Fruit fly (Drosophila melanogaster) whole organism, embryonic: Measurements from ENCODE around the gene ppk.

Source experiments
- Adf1 ChIP-seq: fragments of 200-800 bp; sonication (Bioruptor generic); IDR thresholded peaks from 2 replicates; pipeline ENCODE4 v1.3.6; 2022; ENCODE audit warnings: missing biosample characterization, missing genetic modification characterization
- Bdp1 ChIP-seq: fragments of 200-800 bp; sonication (Bioruptor generic); optimal IDR thresholded peaks from 3 replicates; lab custom pipeline; 2016; ENCODE audit warnings: missing biosample characterization, missing genetic modification characterization
- Bteb2 ChIP-seq: fragments of 200-800 bp; sonication (Bioruptor generic); optimal IDR thresholded peaks from 2 replicates; lab custom pipeline; 2016; ENCODE audit warnings: missing biosample characterization, missing genetic modification characterization
- CG10321 ChIP-seq: fragments of 200-800 bp; sonication (Bioruptor generic); IDR thresholded peaks from 2 replicates; pipeline ENCODE4 v1.3.6; 2022; ENCODE audit warnings: missing biosample characterization, missing genetic modification characterization
- CG11093 ChIP-seq: fragments of 200-800 bp; sonication (Bioruptor generic); IDR thresholded peaks from 3 replicates; pipeline ENCODE4 v1.3.6; 2022; ENCODE audit warnings: missing biosample characterization, missing genetic modification characterization
- CG11398 ChIP-seq: fragments of 200-800 bp; sonication (Bioruptor generic); optimal IDR thresholded peaks from 2 replicates; lab custom pipeline; 2016; ENCODE audit warnings: missing biosample characterization, missing genetic modification characterization
- CG12391 ChIP-seq: fragments of 200-800 bp; sonication (Bioruptor generic); optimal IDR thresholded peaks from 3 replicates; lab custom pipeline; 2018; ENCODE audit warnings: missing biosample characterization, mild to moderate bottlenecking, missing genetic modification characterization, moderate library complexity
- CG17568 ChIP-seq: fragments of 200-800 bp; sonication (Bioruptor generic); optimal IDR thresholded peaks from 2 replicates; lab custom pipeline; 2018; ENCODE audit warnings: missing biosample characterization, mild to moderate bottlenecking, missing genetic modification characterization, moderate library complexity
- CG17912 ChIP-seq: fragments of 200-800 bp; sonication (Bioruptor generic); optimal IDR thresholded peaks from 2 replicates; lab custom pipeline; 2018; ENCODE audit warnings: missing biosample characterization, mild to moderate bottlenecking, missing genetic modification characterization
- CG2199 ChIP-seq: fragments of 200-800 bp; sonication (Bioruptor generic); IDR thresholded peaks from 3 replicates; pipeline ENCODE4 v1.3.6; 2022; ENCODE audit warnings: missing biosample characterization, missing genetic modification characterization
- CG3065 ChIP-seq: fragments of 200-800 bp; sonication (Bioruptor generic); optimal IDR thresholded peaks from 2 replicates; lab custom pipeline; 2016; ENCODE audit warnings: missing biosample characterization, missing genetic modification characterization
- CG32767 ChIP-seq: fragments of 200-800 bp; sonication (Bioruptor generic); IDR thresholded peaks from 2 replicates; pipeline ENCODE4 v1.3.6; 2022; ENCODE audit warnings: missing biosample characterization, missing genetic modification characterization
- CG32772 ChIP-seq: fragments of 200-800 bp; sonication (Bioruptor generic); IDR thresholded peaks from 2 replicates; pipeline ENCODE4 v1.3.6; 2022; ENCODE audit warnings: missing biosample characterization, missing genetic modification characterization
- CG3838 ChIP-seq: fragments of 200-800 bp; sonication (Bioruptor generic); optimal IDR thresholded peaks from 3 replicates; lab custom pipeline; 2016; ENCODE audit warnings: missing biosample characterization, missing genetic modification characterization
- CG4820 ChIP-seq: fragments of 200-800 bp; sonication (Bioruptor generic); optimal IDR thresholded peaks from 3 replicates; lab custom pipeline; 2016; ENCODE audit warnings: missing biosample characterization, missing genetic modification characterization
- CG5180 ChIP-seq: fragments of 200-800 bp; sonication (Bioruptor generic); optimal IDR thresholded peaks from 3 replicates; lab custom pipeline; 2017; ENCODE audit warnings: missing biosample characterization, missing genetic modification characterization, mild to moderate bottlenecking, moderate library complexity, missing genetic modification reagents
- CG5953 ChIP-seq: fragments of 200-800 bp; sonication (Bioruptor generic); IDR thresholded peaks from 2 replicates; pipeline ENCODE4 v1.3.6; 2022; ENCODE audit warnings: missing biosample characterization, missing genetic modification characterization
- CG6272 ChIP-seq: fragments of 200-800 bp; sonication (Bioruptor generic); IDR thresholded peaks from 2 replicates; pipeline ENCODE4 v1.3.6; 2022; ENCODE audit warnings: missing biosample characterization, missing genetic modification characterization
- CG7271 ChIP-seq: fragments of 200-800 bp; sonication (Bioruptor generic); optimal IDR thresholded peaks from 2 replicates; lab custom pipeline; 2018; ENCODE audit warnings: missing biosample characterization, mild to moderate bottlenecking, missing genetic modification characterization, moderate library complexity
- CG9817 ChIP-seq: fragments of 200-800 bp; sonication (Bioruptor generic); optimal IDR thresholded peaks from 2 replicates; lab custom pipeline; 2018; ENCODE audit warnings: missing biosample characterization, mild to moderate bottlenecking, missing genetic modification characterization, moderate library complexity
- Chrac-16 ChIP-seq: fragments of 200-800 bp; sonication (Bioruptor generic); optimal IDR thresholded peaks from 3 replicates; lab custom pipeline; 2016; ENCODE audit warnings: missing biosample characterization, missing genetic modification characterization
- D19B ChIP-seq: fragments of 200-800 bp; sonication (Bioruptor generic); optimal IDR thresholded peaks from 2 replicates; lab custom pipeline; 2017; ENCODE audit warnings: missing biosample characterization, mild to moderate bottlenecking, missing genetic modification characterization
- Dek ChIP-seq: fragments of 200-800 bp; sonication (Bioruptor generic); optimal IDR thresholded peaks from 3 replicates; lab custom pipeline; 2019; ENCODE audit warnings: missing biosample characterization, mild to moderate bottlenecking, missing genetic modification characterization, moderate library complexity
- Dip2 ChIP-seq: fragments of 200-800 bp; sonication (Bioruptor generic); IDR thresholded peaks from 2 replicates; pipeline ENCODE4 v1.3.6; 2022; ENCODE audit warnings: missing biosample characterization, missing genetic modification characterization
- Dll ChIP-seq: fragments of 200-800 bp; sonication (Bioruptor generic); IDR thresholded peaks from 4 replicates; pipeline ENCODE4 v1.3.6; 2022; ENCODE audit warnings: missing biosample characterization, missing genetic modification characterization; ENCODE audit not compliant: partially characterized antibody
- Doc2 ChIP-seq: fragments of 200-800 bp; sonication (Bioruptor generic); IDR thresholded peaks from 2 replicates; pipeline ENCODE4 v1.3.6; 2022; ENCODE audit warnings: missing biosample characterization, missing genetic modification characterization
- Ets97D ChIP-seq: fragments of 200-800 bp; sonication (Bioruptor generic); optimal IDR thresholded peaks from 3 replicates; lab custom pipeline; 2016; ENCODE audit warnings: missing biosample characterization, missing genetic modification characterization
- Lpt ChIP-seq: fragments of >200 bp; optimal IDR thresholded peaks from 2 replicates; lab custom pipeline; 2018; ENCODE audit warnings: missing biosample characterization, missing genetic modification characterization
- MESR4 ChIP-seq: fragments of 200-800 bp; sonication (Bioruptor generic); optimal IDR thresholded peaks from 2 replicates; lab custom pipeline; 2018; ENCODE audit warnings: missing biosample characterization, mild to moderate bottlenecking, missing genetic modification characterization, moderate library complexity
- Nf-YC ChIP-seq: fragments of 200-800 bp; optimal IDR thresholded peaks from 3 replicates; lab custom pipeline; 2019; ENCODE audit warnings: missing biosample characterization, mild to moderate bottlenecking, missing genetic modification characterization, moderate library complexity
- Side ChIP-seq: fragments of 200-800 bp; sonication (Bioruptor generic); optimal IDR thresholded peaks from 2 replicates; lab custom pipeline; 2016; ENCODE audit warnings: missing biosample characterization, missing genetic modification characterization
- Six4 ChIP-seq: fragments of 200-800 bp; sonication (Bioruptor generic); optimal IDR thresholded peaks from 2 replicates; lab custom pipeline; 2016; ENCODE audit warnings: missing biosample characterization, missing genetic modification characterization
- Sox102F ChIP-seq: fragments of 200-800 bp; sonication (Bioruptor generic); optimal IDR thresholded peaks from 2 replicates; lab custom pipeline; 2018; ENCODE audit warnings: missing biosample characterization, mild to moderate bottlenecking, missing genetic modification characterization, moderate library complexity
- Sry-δ ChIP-seq: fragments of 200-800 bp; sonication (Bioruptor generic); optimal IDR thresholded peaks from 2 replicates; lab custom pipeline; 2016; ENCODE audit warnings: missing biosample characterization, missing genetic modification characterization
- Xrp1 ChIP-seq: fragments of 200-800 bp; sonication (Bioruptor generic); IDR thresholded peaks from 2 replicates; pipeline ENCODE4 v1.3.6; 2022; ENCODE audit warnings: missing biosample characterization, missing genetic modification characterization
- bowl ChIP-seq: fragments of 200-800 bp; sonication (Bioruptor generic); IDR thresholded peaks from 2 replicates; pipeline ENCODE4 v1.3.6; 2022; ENCODE audit warnings: missing biosample characterization, missing genetic modification characterization
- cato ChIP-seq: fragments of 200-800 bp; sonication (Bioruptor generic); optimal IDR thresholded peaks from 2 replicates; lab custom pipeline; 2016; ENCODE audit warnings: missing biosample characterization, missing genetic modification characterization, borderline replicate concordance
- dan ChIP-seq: fragments of 200-800 bp; sonication (Bioruptor generic); IDR thresholded peaks from 2 replicates; pipeline ENCODE4 v1.3.6; 2022; ENCODE audit warnings: missing biosample characterization, missing genetic modification characterization
- disco-r ChIP-seq: fragments of 200-800 bp; sonication (Bioruptor generic); optimal IDR thresholded peaks from 2 replicates; lab custom pipeline; 2016; ENCODE audit warnings: missing biosample characterization, missing genetic modification characterization
- emc ChIP-seq: fragments of 200-800 bp; sonication (Bioruptor generic); optimal IDR thresholded peaks from 2 replicates; lab custom pipeline; 2016; ENCODE audit warnings: missing biosample characterization, missing genetic modification characterization
- ems ChIP-seq: fragments of 200-800 bp; sonication (Bioruptor generic); optimal IDR thresholded peaks from 3 replicates; lab custom pipeline; 2016; ENCODE audit warnings: missing biosample characterization, missing genetic modification characterization
- ewg ChIP-seq: fragments of 200-800 bp; sonication (Bioruptor generic); optimal IDR thresholded peaks from 3 replicates; lab custom pipeline; 2017; ENCODE audit warnings: mild to moderate bottlenecking, missing biosample characterization, missing genetic modification reagents, missing genetic modification characterization
- fd3F ChIP-seq: fragments of 200-800 bp; sonication (Bioruptor generic); optimal IDR thresholded peaks from 2 replicates; lab custom pipeline; 2018; ENCODE audit warnings: missing biosample characterization, mild to moderate bottlenecking, missing genetic modification characterization, moderate library complexity
- ind ChIP-seq: fragments of 200-800 bp; sonication (Bioruptor generic); optimal IDR thresholded peaks from 3 replicates; lab custom pipeline; 2016; ENCODE audit warnings: missing biosample characterization, missing genetic modification characterization
- knrl ChIP-seq: fragments of 200-800 bp; sonication (Bioruptor generic); IDR thresholded peaks from 3 replicates; pipeline ENCODE4 v1.3.6; 2022; ENCODE audit warnings: missing biosample characterization, missing genetic modification characterization; ENCODE audit not compliant: partially characterized antibody
- luna ChIP-seq: fragments of 200-800 bp; sonication (Bioruptor generic); optimal IDR thresholded peaks from 2 replicates; lab custom pipeline; 2016; ENCODE audit warnings: missing biosample characterization, missing genetic modification characterization
- otp ChIP-seq: fragments of 200-800 bp; sonication (Bioruptor generic); IDR thresholded peaks from 3 replicates; pipeline ENCODE4, ENCODE4 v1.3.6; 2022; ENCODE audit warnings: missing biosample characterization, missing genetic modification characterization
- pho ChIP-seq: fragments of 200-800 bp; sonication (Bioruptor generic); optimal IDR thresholded peaks from 2 replicates; lab custom pipeline; 2016; ENCODE audit warnings: missing biosample characterization, missing genetic modification characterization
- psq ChIP-seq: fragments of 200-800 bp; sonication (Bioruptor generic); optimal IDR thresholded peaks from 2 replicates; lab custom pipeline; 2017; ENCODE audit warnings: missing biosample characterization, missing genetic modification characterization
- sens ChIP-seq: fragments of 200-800 bp; sonication (Bioruptor generic); peaks from one replicate; lab custom pipeline; 2016; ENCODE audit warnings: missing biosample characterization, missing genetic modification characterization
- slou ChIP-seq: fragments of 200-800 bp; sonication (Bioruptor generic); optimal IDR thresholded peaks from 3 replicates; lab custom pipeline; 2016; ENCODE audit warnings: missing biosample characterization, missing genetic modification characterization

The ppk gene

DNA sequence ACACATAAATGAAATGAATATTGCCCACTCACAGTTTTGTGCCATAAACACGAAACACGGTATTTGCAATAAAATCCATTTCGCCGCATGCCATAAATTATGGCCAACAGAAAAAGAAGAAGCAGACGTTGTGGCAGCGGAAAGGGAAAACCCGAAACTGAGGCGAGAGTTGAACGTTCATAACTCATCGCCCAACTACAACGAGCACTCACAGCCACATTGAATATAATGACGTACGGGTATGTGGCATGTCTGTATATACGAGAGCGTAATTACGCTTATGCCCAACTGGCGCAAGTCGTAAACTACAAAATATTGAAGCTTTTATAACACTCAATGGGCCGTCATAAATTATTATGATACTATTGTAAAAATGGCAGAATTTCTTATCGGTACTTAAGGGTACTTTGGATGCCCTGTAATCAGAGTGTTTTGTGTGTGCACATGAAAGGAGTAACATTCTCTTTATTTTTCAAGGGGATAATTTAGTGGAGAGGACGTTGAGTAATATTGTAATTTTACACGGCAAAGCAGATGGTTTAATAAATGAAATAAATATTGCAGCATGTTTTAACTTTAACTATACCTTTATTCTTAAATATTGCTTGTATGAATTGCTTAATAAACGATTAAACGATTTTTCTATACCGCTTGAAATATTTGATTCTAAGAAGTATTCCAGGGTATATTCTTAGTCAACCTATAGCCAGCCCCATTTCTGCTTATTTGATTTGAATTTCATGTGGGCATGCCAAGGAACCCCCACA is 13.5 kb upstream of the ppk start:
- TF ChIP-seq fd3F (GFP tag; lab: Kevin White, UChicago), result no peak
- no peak for TF ChIP-seq Ets97D
- no peak for TF ChIP-seq otp (GFP tag; lab: Robert Waterston, UW)
- TF ChIP-seq CG11093 (GFP tag; lab: Robert Waterston, UW), result no peak
- no peak for TF ChIP-seq knrl
- no peak for TF ChIP-seq CG2199 (GFP tag; lab: Robert Waterston, UW)
- no peak for TF ChIP-seq CG32767 (GFP tag; lab: Robert Waterston, UW)
- TF ChIP-seq CG32772, result no peak
- no peak for TF ChIP-seq Lpt (GFP tag; lab: Kevin White, UChicago)
- TF ChIP-seq CG5953 (GFP tag; lab: Robert Waterston, UW), result no peak
- TF ChIP-seq Adf1, result 0 out of 2 replicates have a peak, but pooled peaks have one; percentile 5
- TF ChIP-seq Dek (tag; lab: Kevin White, UChicago), result no peak
- TF ChIP-seq ewg, result no peak
- TF ChIP-seq Nf-YC (tag; lab: Kevin White, UChicago), result peak; percentile 51
- peak; percentile 6 for TF ChIP-seq CG12391 (tag; lab: Kevin White, UChicago)
- TF ChIP-seq ind (GFP tag; lab: Kevin White, UChicago), result no peak
- no peak for TF ChIP-seq ems (GFP tag; lab: Kevin White, UChicago)
- no peak for TF ChIP-seq Xrp1 (GFP tag; lab: Robert Waterston, UW)
- no peak for TF ChIP-seq Sry-δ
- no peak for TF ChIP-seq luna
- no peak for TF ChIP-seq Dll (GFP tag; lab: Robert Waterston, UW)
- TF ChIP-seq CG3065 (GFP tag; lab: Kevin White, UChicago), result no peak
- peak; percentile 23 for TF ChIP-seq CG17568
- TF ChIP-seq slou (GFP tag; lab: Kevin White, UChicago), result no peak
- no peak for TF ChIP-seq Doc2 (GFP tag; lab: Robert Waterston, UW)
- no peak for TF ChIP-seq CG11398 (GFP tag; lab: Kevin White, UChicago)
- TF ChIP-seq CG10321 (GFP tag; lab: Robert Waterston, UW), result no peak
- TF ChIP-seq bowl (GFP tag; lab: Robert Waterston, UW), result no peak
- no peak for TF ChIP-seq CG6272 (GFP tag; lab: Robert Waterston, UW)
- TF ChIP-seq CG4820 (GFP tag; lab: Kevin White, UChicago), result no peak
- TF ChIP-seq D19B (GFP tag; lab: Kevin White, UChicago), result peak; percentile 91
- no peak for TF ChIP-seq Bteb2 (GFP tag; lab: Kevin White, UChicago)
- no peak for TF ChIP-seq Side (GFP tag; lab: Kevin White, UChicago)
- TF ChIP-seq Chrac-16, result no peak
- TF ChIP-seq dan, result no peak
- no peak for TF ChIP-seq Six4 (GFP tag; lab: Kevin White, UChicago)
- no peak for TF ChIP-seq CG9817 (tag; lab: Kevin White, UChicago)
- TF ChIP-seq sens (GFP tag; lab: Kevin White, UChicago), result peak; percentile 39
- TF ChIP-seq Dip2 (GFP tag; lab: Robert Waterston, UW), result no peak
- TF ChIP-seq CG17912, result peak; percentile 63
- TF ChIP-seq psq, result no peak
- TF ChIP-seq Bdp1 (GFP tag; lab: Kevin White, UChicago), result no peak
- peak; percentile 58 for TF ChIP-seq CG7271
- TF ChIP-seq Sox102F (GFP tag; lab: Kevin White, UChicago), result no peak
- TF ChIP-seq emc (GFP tag; lab: Kevin White, UChicago), result no peak
- TF ChIP-seq CG3838 (GFP tag; lab: Kevin White, UChicago), result no peak
- TF ChIP-seq MESR4 (GFP tag; lab: Kevin White, UChicago), result no peak
- TF ChIP-seq disco-r, result no peak
- no peak for TF ChIP-seq pho (GFP tag; lab: Kevin White, UChicago)
- TF ChIP-seq CG5180, result peak; percentile 39
- TF ChIP-seq cato (GFP tag; lab: Kevin White, UChicago), result no peak
